Fruit fly (Drosophila melanogaster) whole organism, embryonic: ENCODE results near the gene L2HGDH.

Experiments
- ATbp ChIP-seq: fragments of 200-800 bp; sonication (Bioruptor generic); optimal IDR thresholded peaks from 2 replicates; lab custom pipeline; 2017; ENCODE audit warnings: missing biosample characterization, mild to moderate bottlenecking, missing genetic modification characterization, missing genetic modification reagents
- CG10654 ChIP-seq: fragments of 200-800 bp; sonication (Bioruptor generic); optimal IDR thresholded peaks from 2 replicates; lab custom pipeline; 2016; ENCODE audit warnings: missing biosample characterization, missing genetic modification characterization
- CG11560 ChIP-seq: fragments of 200-800 bp; sonication (Bioruptor generic); IDR thresholded peaks from 3 replicates; pipeline ENCODE4 v1.3.6; 2022; ENCODE audit warnings: missing biosample characterization, missing genetic modification characterization
- CG12071 ChIP-seq: fragments of 200-800 bp; sonication (Bioruptor generic); optimal IDR thresholded peaks from 3 replicates; lab custom pipeline; 2018; ENCODE audit warnings: missing biosample characterization, mild to moderate bottlenecking, missing genetic modification characterization
- CG13296 ChIP-seq: fragments of 200-800 bp; sonication (Bioruptor generic); optimal IDR thresholded peaks from 3 replicates; lab custom pipeline; 2018; ENCODE audit warnings: missing biosample characterization, mild to moderate bottlenecking, missing genetic modification characterization
- CG14014 ChIP-seq: fragments of 200-800 bp; sonication (Bioruptor generic); IDR thresholded peaks from 2 replicates; pipeline ENCODE4 v1.3.6; 2022; ENCODE audit warnings: missing biosample characterization, missing genetic modification characterization
- CG16863 ChIP-seq: fragments of 200-800 bp; sonication (Bioruptor generic); optimal IDR thresholded peaks from 3 replicates; lab custom pipeline; 2016; ENCODE audit warnings: missing biosample characterization, missing genetic modification characterization
- CG17568 ChIP-seq: fragments of 200-800 bp; sonication (Bioruptor generic); optimal IDR thresholded peaks from 2 replicates; lab custom pipeline; 2018; ENCODE audit warnings: missing biosample characterization, mild to moderate bottlenecking, missing genetic modification characterization, moderate library complexity
- CG31388 ChIP-seq: fragments of 200-800 bp; sonication (Bioruptor generic); optimal IDR thresholded peaks from 2 replicates; lab custom pipeline; 2016; ENCODE audit warnings: missing biosample characterization, missing genetic modification characterization
- CG33213 ChIP-seq: fragments of 200-800 bp; sonication (Bioruptor generic); optimal IDR thresholded peaks from 3 replicates; lab custom pipeline; 2016; ENCODE audit warnings: missing biosample characterization, missing genetic modification characterization
- CG4617 ChIP-seq: fragments of 200-800 bp; sonication (Bioruptor generic); optimal IDR thresholded peaks from 3 replicates; lab custom pipeline; 2016; ENCODE audit warnings: missing biosample characterization, missing genetic modification characterization, borderline replicate concordance
- CG4820 ChIP-seq: fragments of 200-800 bp; sonication (Bioruptor generic); optimal IDR thresholded peaks from 3 replicates; lab custom pipeline; 2016; ENCODE audit warnings: missing biosample characterization, missing genetic modification characterization
- CG7839 ChIP-seq: fragments of 200-800 bp; sonication (Bioruptor generic); optimal IDR thresholded peaks from 3 replicates; lab custom pipeline; 2018; ENCODE audit warnings: missing biosample characterization, mild to moderate bottlenecking, missing genetic modification characterization, moderate library complexity
- CG8944 ChIP-seq: fragments of 200-800 bp; sonication (Bioruptor generic); optimal IDR thresholded peaks from 3 replicates; lab custom pipeline; 2016; ENCODE audit warnings: missing biosample characterization, missing genetic modification characterization
- Dp ChIP-seq: fragments of 200-800 bp; sonication (Bioruptor generic); optimal IDR thresholded peaks from 2 replicates; lab custom pipeline; 2018; ENCODE audit warnings: missing biosample characterization, mild to moderate bottlenecking, missing genetic modification characterization, moderate library complexity
- H15 ChIP-seq: fragments of 200-800 bp; sonication (Bioruptor generic); IDR thresholded peaks from 3 replicates; pipeline ENCODE4 v1.3.6; 2022; ENCODE audit warnings: missing biosample characterization, missing genetic modification characterization
- Hmr ChIP-seq: fragments of 200-800 bp; sonication (Bioruptor generic); optimal IDR thresholded peaks from 3 replicates; lab custom pipeline; 2017; ENCODE audit warnings: mild to moderate bottlenecking, missing biosample characterization, missing genetic modification reagents, missing genetic modification characterization
- Hr3 ChIP-seq: fragments of 200-800 bp; sonication (Bioruptor generic); optimal IDR thresholded peaks from 3 replicates; lab custom pipeline; 2016; ENCODE audit warnings: missing biosample characterization, missing genetic modification characterization
- Lhr ChIP-seq: fragments of 200-800 bp; sonication (Bioruptor generic); optimal IDR thresholded peaks from 3 replicates; lab custom pipeline; 2017; ENCODE audit warnings: mild to moderate bottlenecking, missing biosample characterization, missing genetic modification reagents, missing genetic modification characterization
- Max ChIP-seq: fragments of 200-800 bp; sonication (Bioruptor generic); optimal IDR thresholded peaks from 2 replicates; lab custom pipeline; 2016; ENCODE audit warnings: missing biosample characterization, mild to moderate bottlenecking, missing genetic modification characterization
- NFAT ChIP-seq: fragments of 200-800 bp; sonication (Bioruptor generic); IDR thresholded peaks from 2 replicates; pipeline ENCODE4 v1.3.6; 2022; ENCODE audit warnings: missing biosample characterization, missing genetic modification characterization
- Pdp1 ChIP-seq, 2 experiments: fragments of 200-800 bp; sonication (Bioruptor generic); optimal IDR thresholded peaks; 3 replicates each; lab custom pipeline; 2016; ENCODE audit warnings: missing biosample characterization in 2 of 2, missing genetic modification characterization in 2 of 2, mild to moderate bottlenecking in 1 of 2, moderate library complexity in 1 of 2
- Sry-β ChIP-seq: fragments of 200-800 bp; sonication (Bioruptor generic); optimal IDR thresholded peaks from 2 replicates; lab custom pipeline; 2018; ENCODE audit warnings: missing biosample characterization, mild to moderate bottlenecking, missing genetic modification characterization, moderate library complexity
- Ssrp ChIP-seq: fragments of 200-800 bp; sonication (Bioruptor generic); optimal IDR thresholded peaks from 2 replicates; lab custom pipeline; 2018; ENCODE audit warnings: missing biosample characterization, mild to moderate bottlenecking, missing genetic modification characterization, moderate library complexity
- Xbp1 ChIP-seq: fragments of 200-800 bp; sonication (Bioruptor generic); optimal IDR thresholded peaks from 3 replicates; lab custom pipeline; 2016; ENCODE audit warnings: missing biosample characterization, mild to moderate bottlenecking, missing genetic modification characterization
- abd-A ChIP-seq: fragments of 200-800 bp; sonication (Bioruptor generic); optimal IDR thresholded peaks from 3 replicates; lab custom pipeline; 2019; ENCODE audit warnings: missing biosample characterization, mild to moderate bottlenecking, missing genetic modification characterization, moderate library complexity
- cas ChIP-seq: fragments of 200-800 bp; sonication (Bioruptor generic); IDR thresholded peaks from 2 replicates; pipeline ENCODE4 v1.3.6; 2022; ENCODE audit warnings: missing biosample characterization, missing genetic modification characterization
- chinmo ChIP-seq: fragments of 200-800 bp; sonication (Bioruptor generic); IDR thresholded peaks from 4 replicates; pipeline ENCODE4 v1.3.6; 2022; ENCODE audit warnings: missing biosample characterization, missing genetic modification characterization; ENCODE audit not compliant: partially characterized antibody
- corto ChIP-seq: fragments of 200-800 bp; sonication (Bioruptor generic); optimal IDR thresholded peaks from 2 replicates; lab custom pipeline; 2016; ENCODE audit warnings: missing biosample characterization, mild to moderate bottlenecking, missing genetic modification characterization, moderate library complexity
- emc ChIP-seq: fragments of 200-800 bp; sonication (Bioruptor generic); optimal IDR thresholded peaks from 2 replicates; lab custom pipeline; 2016; ENCODE audit warnings: missing biosample characterization, missing genetic modification characterization
- gce ChIP-seq: fragments of 200-800 bp; sonication (Bioruptor generic); IDR thresholded peaks from 3 replicates; pipeline ENCODE4 v1.3.6; 2022; ENCODE audit warnings: missing biosample characterization, missing genetic modification characterization
- ham ChIP-seq: fragments of 200-800 bp; sonication (Bioruptor generic); IDR thresholded peaks from 2 replicates; pipeline ENCODE4 v1.3.6; 2022; ENCODE audit warnings: missing biosample characterization, missing genetic modification characterization
- inv ChIP-seq: fragments of 200-800 bp; sonication (Bioruptor generic); IDR thresholded peaks from 2 replicates; pipeline ENCODE4 v1.3.6; 2022; ENCODE audit warnings: missing biosample characterization, missing genetic modification characterization; ENCODE audit not compliant: partially characterized antibody
- knrl ChIP-seq: fragments of 200-800 bp; sonication (Bioruptor generic); IDR thresholded peaks from 3 replicates; pipeline ENCODE4 v1.3.6; 2022; ENCODE audit warnings: missing biosample characterization, missing genetic modification characterization; ENCODE audit not compliant: partially characterized antibody
- lola ChIP-seq, 3 experiments: fragments of >200 bp in 2 of 3; fragments of 200-800 bp in 1 of 3; sonication (Bioruptor generic) in 1 of 3; optimal IDR thresholded peaks; 2 replicates each; lab custom pipeline; 2017 to 2019; ENCODE audit warnings: missing biosample characterization in 3 of 3, missing genetic modification characterization in 3 of 3, mild to moderate bottlenecking in 1 of 3, moderate library complexity in 1 of 3
- nmo ChIP-seq: fragments of 200-800 bp; sonication (Bioruptor generic); optimal IDR thresholded peaks from 2 replicates; lab custom pipeline; 2018; ENCODE audit warnings: missing biosample characterization, mild to moderate bottlenecking, missing genetic modification characterization, moderate library complexity
- p53 ChIP-seq: fragments of 200-800 bp; sonication (Bioruptor generic); optimal IDR thresholded peaks from 2 replicates; lab custom pipeline; 2016; ENCODE audit warnings: missing biosample characterization, missing genetic modification characterization
- pfk ChIP-seq: fragments of 200-800 bp; sonication (Bioruptor generic); optimal IDR thresholded peaks from 2 replicates; lab custom pipeline; 2018; ENCODE audit warnings: missing biosample characterization, mild to moderate bottlenecking, missing genetic modification characterization, moderate library complexity
- sens ChIP-seq: fragments of 200-800 bp; sonication (Bioruptor generic); peaks from one replicate; lab custom pipeline; 2016; ENCODE audit warnings: missing biosample characterization, missing genetic modification characterization
- tap ChIP-seq: fragments of 200-800 bp; optimal IDR thresholded peaks from 3 replicates; lab custom pipeline; 2019; ENCODE audit warnings: missing biosample characterization, mild to moderate bottlenecking, missing genetic modification characterization, moderate library complexity
- tll ChIP-seq, 2 experiments: fragments of 200-800 bp in 1 of 2; fragments of >200 bp in 1 of 2; sonication (Bioruptor generic) in 1 of 2; optimal IDR thresholded peaks; 2 replicates each; lab custom pipeline; 2017 to 2019; ENCODE audit warnings: missing biosample characterization in 2 of 2, missing genetic modification characterization in 2 of 2, mild to moderate bottlenecking in 1 of 2, moderate library complexity in 1 of 2
- toy ChIP-seq: fragments of 200-800 bp; sonication (Bioruptor generic); IDR thresholded peaks from 2 replicates; pipeline ENCODE4 v1.3.6; 2022; ENCODE audit warnings: missing biosample characterization, missing genetic modification characterization
- usp ChIP-seq: fragments of >200 bp; optimal IDR thresholded peaks from 2 replicates; lab custom pipeline; 2017; ENCODE audit warnings: missing biosample characterization, missing genetic modification characterization
- wdn ChIP-seq: fragments of 200-800 bp; sonication (Bioruptor generic); IDR thresholded peaks from 2 replicates; pipeline ENCODE4 v1.3.6; 2022; ENCODE audit warnings: missing biosample characterization, missing genetic modification characterization

L2HGDH gene

DNA sequence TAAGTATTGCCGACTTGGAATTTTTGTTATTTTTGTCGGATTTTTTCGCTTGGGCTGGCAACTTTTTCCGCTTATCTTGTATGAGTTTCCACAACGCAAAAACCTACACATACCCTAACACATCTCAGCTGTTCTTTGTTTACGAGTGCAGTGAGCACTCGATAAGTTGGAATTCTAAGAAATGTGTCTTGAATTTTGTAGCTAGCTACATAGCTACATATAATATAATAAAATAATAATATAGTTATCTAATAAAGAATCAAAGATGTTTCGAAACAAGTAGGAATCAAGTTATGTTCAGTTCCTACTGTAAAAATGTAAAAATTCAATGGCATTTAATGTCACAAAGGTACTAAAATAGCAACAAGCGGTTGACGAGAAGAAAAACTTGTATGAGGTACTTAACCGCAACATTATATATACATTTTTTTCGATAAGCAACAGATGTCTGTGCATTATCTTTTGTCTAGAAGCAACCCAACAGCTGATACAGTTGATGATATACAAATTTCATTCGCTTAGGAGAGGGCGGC is 17.0 kb downstream of the L2HGDH start, which contains the start of gene Bhmt (continued):
- TF ChIP-seq Lhr (GFP tag; lab: Kevin White, UChicago) (no peak), lola (GFP tag; optimal IDR thresholded peaks at IDR 0.05; lab: Kevin White, UChicago) (no peak), cas (GFP tag; lab: Robert Waterston, UW) (no peak; the same call in 1 of the 2 replicates), ATbp (GFP tag; lab: Kevin White, UChicago) (peak; percentile 17), NFAT (GFP tag; lab: Robert Waterston, UW) (peak; percentile 84; the same call in 1 of the 2 replicates), CG4820 (GFP tag; lab: Kevin White, UChicago) (peak; percentile 40), CG10654 (GFP tag; lab: Kevin White, UChicago) (peak; percentile 52), Hmr (GFP tag; lab: Kevin White, UChicago) (peak; percentile 80), knrl (GFP tag; lab: Robert Waterston, UW) (no peak), wdn (peak; percentile 51; the same call in 1 of the 2 replicates), sens (GFP tag; lab: Kevin White, UChicago) (no peak), Ssrp (peak; percentile 42), CG16863 (no peak), emc (GFP tag; lab: Kevin White, UChicago) (no peak), CG8944 (GFP tag; lab: Kevin White, UChicago) (no peak), CG33213 (no peak), CG17568 (no peak), p53 (GFP tag; lab: Kevin White, UChicago) (no peak), corto (GFP tag; lab: Kevin White, UChicago) (peak; percentile 88), CG12071 (GFP tag; lab: Kevin White, UChicago) (peak; percentile 13), inv (GFP tag; lab: Robert Waterston, UW) (no peak), CG31388 (no peak), CG13296 (GFP tag; lab: Kevin White, UChicago) (peak; percentile 78), CG14014 (GFP tag; lab: Robert Waterston, UW) (peak; percentile 69), CG4617 (GFP tag; lab: Kevin White, UChicago) (no peak), pfk (GFP tag; lab: Kevin White, UChicago) (no peak), CG11560 (tag; lab: Robert Waterston, UW) (no peak), tll (GFP tag; optimal IDR thresholded peaks at IDR 0.05; lab: Kevin White, UChicago) (no peak), gce (GFP tag; lab: Robert Waterston, UW) (peak; percentile 13; the same call in 1 of the 3 replicates), Pdp1 (GFP tag; optimal IDR thresholded peaks at IDR 0.05; lab: Kevin White, UChicago) (no peak), H15 (GFP tag; lab: Robert Waterston, UW) (peak; percentile 52; the same call in 1 of the 3 replicates), toy (peak; percentile 40; the same call in 1 of the 2 replicates), CG7839 (tag; lab: Kevin White, UChicago) (peak; percentile 84), Xbp1 (GFP tag; lab: Kevin White, UChicago) (peak; percentile 57), Dp (GFP tag; lab: Kevin White, UChicago) (no peak), ham (GFP tag; lab: Robert Waterston, UW) (no peak), nmo (GFP tag; lab: Kevin White, UChicago) (peak; percentile 63), Hr3 (peak; percentile 47), Sry-β (GFP tag; lab: Kevin White, UChicago) (no peak), Max (GFP tag; lab: Kevin White, UChicago) (peak; percentile 20), tap (tag; lab: Kevin White, UChicago) (peak; percentile 66), abd-A (no peak), chinmo (GFP tag; lab: Robert Waterston, UW) (no peak), usp (GFP tag; lab: Kevin White, UChicago) (no peak)
